Fruit fly (Drosophila melanogaster) whole organism, embryonic: ENCODE results near the gene CG43221.

Experiments
- Bdp1 ChIP-seq: fragments of 200-800 bp; sonication (Bioruptor generic); optimal IDR thresholded peaks from 3 replicates; lab custom pipeline; 2016; ENCODE audit warnings: missing biosample characterization, missing genetic modification characterization
- CG10366 ChIP-seq: fragments of 200-800 bp; sonication (Bioruptor generic); IDR thresholded peaks from 2 replicates; pipeline ENCODE4 v1.3.6; 2022; ENCODE audit warnings: missing biosample characterization, missing genetic modification characterization
- CG10543 ChIP-seq: fragments of 200-800 bp; sonication (Bioruptor generic); optimal IDR thresholded peaks from 3 replicates; lab custom pipeline; 2017; ENCODE audit warnings: missing biosample characterization, mild to moderate bottlenecking, missing genetic modification characterization, moderate library complexity
- CG10565 ChIP-seq: fragments of 200-800 bp; sonication (Bioruptor generic); optimal IDR thresholded peaks from 3 replicates; lab custom pipeline; 2016; ENCODE audit warnings: missing biosample characterization, mild to moderate bottlenecking, missing genetic modification characterization
- CG11560 ChIP-seq: fragments of 200-800 bp; sonication (Bioruptor generic); IDR thresholded peaks from 3 replicates; pipeline ENCODE4 v1.3.6; 2022; ENCODE audit warnings: missing biosample characterization, missing genetic modification characterization
- CG12155 ChIP-seq: fragments of 200-800 bp; sonication (Bioruptor generic); optimal IDR thresholded peaks from 3 replicates; lab custom pipeline; 2016; ENCODE audit warnings: missing biosample characterization, missing genetic modification characterization
- CG12769 ChIP-seq: fragments of 200-800 bp; sonication (Bioruptor generic); optimal IDR thresholded peaks from 2 replicates; lab custom pipeline; 2019; ENCODE audit warnings: missing biosample characterization, mild to moderate bottlenecking, missing genetic modification characterization, moderate library complexity
- CG13287 ChIP-seq: fragments of 200-800 bp; sonication (Bioruptor generic); IDR thresholded peaks from 2 replicates; pipeline ENCODE4 v1.3.6; 2022; ENCODE audit warnings: missing biosample characterization, missing genetic modification characterization; ENCODE audit not compliant: partially characterized antibody
- CG13624 ChIP-seq: fragments of 200-800 bp; sonication (Bioruptor generic); optimal IDR thresholded peaks from 2 replicates; lab custom pipeline; 2016; ENCODE audit warnings: missing biosample characterization, missing genetic modification characterization
- CG13894 ChIP-seq: fragments of 200-800 bp; sonication (Bioruptor generic); optimal IDR thresholded peaks from 3 replicates; lab custom pipeline; 2018; ENCODE audit warnings: missing biosample characterization, mild to moderate bottlenecking, missing genetic modification characterization, moderate library complexity
- CG1603 ChIP-seq: fragments of 200-800 bp; sonication (Bioruptor generic); optimal IDR thresholded peaks from 2 replicates; lab custom pipeline; 2019; ENCODE audit warnings: missing biosample characterization, mild to moderate bottlenecking, missing genetic modification characterization, moderate library complexity
- CG17385 ChIP-seq: fragments of 200-800 bp; sonication (Bioruptor generic); optimal IDR thresholded peaks from 3 replicates; lab custom pipeline; 2018; ENCODE audit warnings: missing biosample characterization, mild to moderate bottlenecking, missing genetic modification characterization
- CG18599 ChIP-seq: fragments of 200-800 bp; sonication (Bioruptor generic); optimal IDR thresholded peaks from 3 replicates; lab custom pipeline; 2017; ENCODE audit warnings: missing biosample characterization, missing genetic modification characterization, mild to moderate bottlenecking, moderate library complexity, missing genetic modification reagents
- CG30403 ChIP-seq: fragments of 200-800 bp; sonication (Bioruptor generic); optimal IDR thresholded peaks from 3 replicates; lab custom pipeline; 2016; ENCODE audit warnings: missing biosample characterization, missing genetic modification characterization
- CG34376 ChIP-seq: fragments of 200-800 bp; sonication (Bioruptor generic); optimal IDR thresholded peaks from 2 replicates; lab custom pipeline; 2018; ENCODE audit warnings: missing biosample characterization, mild to moderate bottlenecking, missing genetic modification characterization
- CG4820 ChIP-seq: fragments of 200-800 bp; sonication (Bioruptor generic); optimal IDR thresholded peaks from 3 replicates; lab custom pipeline; 2016; ENCODE audit warnings: missing biosample characterization, missing genetic modification characterization
- CG8290 ChIP-seq, 3 experiments: fragments of 200-800 bp; sonication (Bioruptor generic); optimal IDR thresholded peaks; 2 replicates each; lab custom pipeline; 2016 to 2019; ENCODE audit warnings: missing biosample characterization in 3 of 3, missing genetic modification characterization in 3 of 3, mild to moderate bottlenecking in 2 of 3, moderate library complexity in 1 of 3
- Chrac-16 ChIP-seq: fragments of 200-800 bp; sonication (Bioruptor generic); optimal IDR thresholded peaks from 3 replicates; lab custom pipeline; 2016; ENCODE audit warnings: missing biosample characterization, missing genetic modification characterization
- Dll ChIP-seq: fragments of 200-800 bp; sonication (Bioruptor generic); IDR thresholded peaks from 4 replicates; pipeline ENCODE4 v1.3.6; 2022; ENCODE audit warnings: missing biosample characterization, missing genetic modification characterization; ENCODE audit not compliant: partially characterized antibody
- Dp ChIP-seq: fragments of 200-800 bp; sonication (Bioruptor generic); optimal IDR thresholded peaks from 2 replicates; lab custom pipeline; 2018; ENCODE audit warnings: missing biosample characterization, mild to moderate bottlenecking, missing genetic modification characterization, moderate library complexity
- GATAe ChIP-seq: fragments of 200-800 bp; sonication (Bioruptor generic); conservative IDR thresholded peaks from 2 replicates; pipeline ENCODE4 v1.3.6; 2022; ENCODE audit warnings: missing biosample characterization, missing genetic modification characterization
- Hr39 ChIP-seq: fragments of >200 bp; optimal IDR thresholded peaks from 2 replicates; lab custom pipeline; 2017
- Meics ChIP-seq: fragments of 200-800 bp; sonication (Bioruptor generic); optimal IDR thresholded peaks from 2 replicates; lab custom pipeline; 2017; ENCODE audit warnings: missing biosample characterization, mild to moderate bottlenecking, missing genetic modification characterization
- Mes4 ChIP-seq: fragments of 200-800 bp; sonication (Bioruptor generic); optimal IDR thresholded peaks from 2 replicates; lab custom pipeline; 2016; ENCODE audit warnings: missing biosample characterization, missing genetic modification characterization
- Opbp ChIP-seq: fragments of 200-800 bp; sonication (Bioruptor generic); IDR thresholded peaks from 3 replicates; pipeline ENCODE4 v1.3.6; 2022; ENCODE audit warnings: missing biosample characterization, missing genetic modification characterization; ENCODE audit not compliant: partially characterized antibody
- Ptx1 ChIP-seq: fragments of 200-800 bp; sonication (Bioruptor generic); IDR thresholded peaks from 2 replicates; pipeline ENCODE4 v1.3.6; 2022; ENCODE audit warnings: missing biosample characterization, missing genetic modification characterization
- Sox100B ChIP-seq: fragments of 200-800 bp; sonication (Bioruptor generic); optimal IDR thresholded peaks from 3 replicates; lab custom pipeline; 2018; ENCODE audit warnings: missing biosample characterization, mild to moderate bottlenecking, missing genetic modification characterization
- Usf ChIP-seq: fragments of 200-800 bp; sonication (Bioruptor generic); optimal IDR thresholded peaks from 2 replicates; lab custom pipeline; 2017; ENCODE audit warnings: missing genotype, missing biosample characterization, missing genetic modification characterization
- ac ChIP-seq: fragments of 200-800 bp; sonication (Bioruptor generic); optimal IDR thresholded peaks from 3 replicates; lab custom pipeline; 2017; ENCODE audit warnings: missing biosample characterization, mild to moderate bottlenecking, missing genetic modification characterization
- amos ChIP-seq: fragments of 200-800 bp; sonication (Bioruptor generic); IDR thresholded peaks from 2 replicates; pipeline ENCODE4 v1.3.6; 2022; ENCODE audit warnings: missing biosample characterization, missing genetic modification characterization; ENCODE audit not compliant: partially characterized antibody
- caup ChIP-seq: fragments of 200-800 bp; sonication (Bioruptor generic); optimal IDR thresholded peaks from 3 replicates; lab custom pipeline; 2017; ENCODE audit warnings: missing biosample characterization, mild to moderate bottlenecking, missing genetic modification characterization, moderate library complexity; ENCODE audit not compliant: severe bottlenecking
- dan ChIP-seq: fragments of 200-800 bp; sonication (Bioruptor generic); IDR thresholded peaks from 2 replicates; pipeline ENCODE4 v1.3.6; 2022; ENCODE audit warnings: missing biosample characterization, missing genetic modification characterization
- disco-r ChIP-seq: fragments of 200-800 bp; sonication (Bioruptor generic); optimal IDR thresholded peaks from 2 replicates; lab custom pipeline; 2016; ENCODE audit warnings: missing biosample characterization, missing genetic modification characterization
- eyg ChIP-seq: fragments of 200-800 bp; sonication (Bioruptor generic); optimal IDR thresholded peaks from 3 replicates; lab custom pipeline; 2016; ENCODE audit warnings: missing biosample characterization, missing genetic modification characterization
- gcm ChIP-seq: fragments of 200-800 bp; sonication (Bioruptor generic); optimal IDR thresholded peaks from 2 replicates; lab custom pipeline; 2019; ENCODE audit warnings: missing biosample characterization, mild to moderate bottlenecking, missing genetic modification characterization, moderate library complexity
- gcm2 ChIP-seq: fragments of 200-800 bp; sonication (Bioruptor generic); optimal IDR thresholded peaks from 2 replicates; lab custom pipeline; 2016; ENCODE audit warnings: missing biosample characterization, missing genetic modification characterization
- gem ChIP-seq: fragments of 200-800 bp; sonication (Bioruptor generic); optimal IDR thresholded peaks from 2 replicates; lab custom pipeline; 2019; ENCODE audit warnings: missing biosample characterization, mild to moderate bottlenecking, missing genetic modification characterization, moderate library complexity
- hb ChIP-seq: fragments of 200-800 bp; sonication (Bioruptor generic); IDR thresholded peaks from 3 replicates; pipeline ENCODE4 v1.3.6; 2022; ENCODE audit warnings: missing biosample characterization, missing genetic modification characterization; ENCODE audit not compliant: partially characterized antibody
- hkb ChIP-seq, 2 experiments: fragments of 200-800 bp in 1 of 2; fragments of >200 bp in 1 of 2; sonication (Bioruptor generic) in 1 of 2; IDR thresholded peaks in 1 of 2; optimal IDR thresholded peaks in 1 of 2; 2 replicates each; pipeline versions ENCODE4 v1.3.6 to Lab custom; 2017 to 2022; ENCODE audit warnings: missing biosample characterization in 1 of 2, missing genetic modification characterization in 1 of 2
- ind ChIP-seq: fragments of 200-800 bp; sonication (Bioruptor generic); optimal IDR thresholded peaks from 3 replicates; lab custom pipeline; 2016; ENCODE audit warnings: missing biosample characterization, missing genetic modification characterization
- mirr ChIP-seq: fragments of 200-800 bp; sonication (Bioruptor generic); optimal IDR thresholded peaks from 3 replicates; lab custom pipeline; 2018; ENCODE audit warnings: missing biosample characterization, mild to moderate bottlenecking, missing genetic modification characterization
- nom ChIP-seq: fragments of 200-800 bp; sonication (Bioruptor generic); optimal IDR thresholded peaks from 2 replicates; lab custom pipeline; 2017; ENCODE audit warnings: missing biosample characterization, missing genetic modification characterization, mild to moderate bottlenecking, moderate library complexity, missing genetic modification reagents
- pb ChIP-seq: fragments of 200-800 bp; sonication (Bioruptor generic); optimal IDR thresholded peaks from 3 replicates; lab custom pipeline; 2016; ENCODE audit warnings: missing biosample characterization, missing genetic modification characterization
- rib ChIP-seq: fragments of 200-800 bp; sonication (Bioruptor generic); IDR thresholded peaks from 2 replicates; pipeline ENCODE4 v1.3.6; 2022; ENCODE audit warnings: missing biosample characterization, missing genetic modification characterization
- sd ChIP-seq: fragments of 200-800 bp; sonication (Bioruptor generic); optimal IDR thresholded peaks from 3 replicates; lab custom pipeline; 2018; ENCODE audit warnings: missing biosample characterization, mild to moderate bottlenecking, missing genetic modification characterization, moderate library complexity
- slp2 ChIP-seq: fragments of 200-800 bp; sonication (Bioruptor generic); optimal IDR thresholded peaks from 2 replicates; lab custom pipeline; 2016; ENCODE audit warnings: missing biosample characterization, missing genetic modification characterization
- twi ChIP-seq: fragments of 200-800 bp; optimal IDR thresholded peaks from 2 replicates; lab custom pipeline; 2019; ENCODE audit warnings: missing biosample characterization, mild to moderate bottlenecking, missing genetic modification characterization, moderate library complexity
- tx ChIP-seq: fragments of 200-800 bp; sonication (Bioruptor generic); optimal IDR thresholded peaks from 2 replicates; lab custom pipeline; 2016; ENCODE audit warnings: missing biosample characterization, missing genetic modification characterization
- vfl ChIP-seq: fragments of 200-800 bp; sonication (Bioruptor generic); optimal IDR thresholded peaks from 2 replicates; lab custom pipeline; 2016; ENCODE audit warnings: missing biosample characterization, missing genetic modification characterization
- zen ChIP-seq: fragments of 200-800 bp; sonication (Bioruptor generic); optimal IDR thresholded peaks from 3 replicates; lab custom pipeline; 2018; ENCODE audit warnings: missing biosample characterization, mild to moderate bottlenecking, missing genetic modification characterization, moderate library complexity

Gene CG43221

dm6 chr2L:17448435-17448834 lies 37.1 kb upstream of the CG43221 start (continued):
- TF ChIP-seq gcm (GFP tag; lab: Kevin White, UChicago) (no peak), ac (no peak), ind (no peak), CG13624 (no peak), gcm2 (GFP tag; lab: Kevin White, UChicago) (no peak), CG11560 (tag; lab: Robert Waterston, UW) (no peak), CG13287 (no peak; the same call in 1 of the 2 replicates), vfl (no peak), Usf (no peak), Hr39 (lab: Kevin White, UChicago) (no peak), Opbp (GFP tag; lab: Robert Waterston, UW) (no peak), CG17385 (GFP tag; lab: Kevin White, UChicago) (peak; percentile 19), CG12769 (peak; percentile 23), CG10543 (GFP tag; lab: Kevin White, UChicago) (peak; percentile 46), twi (tag; lab: Kevin White, UChicago) (no peak), sd (tag; lab: Kevin White, UChicago) (peak; percentile 32), dan (no peak), CG10366 (no peak), CG13894 (peak; percentile 6), CG1603 (tag; lab: Kevin White, UChicago) (no peak), CG10565 (GFP tag; lab: Kevin White, UChicago) (no peak), Dll (GFP tag; lab: Robert Waterston, UW) (no peak), nom (GFP tag; lab: Kevin White, UChicago) (no peak), CG4820 (GFP tag; lab: Kevin White, UChicago) (no peak), Ptx1 (no peak), mirr (GFP tag; lab: Kevin White, UChicago) (no peak), Mes4 (GFP tag; lab: Kevin White, UChicago) (no peak), CG34376 (GFP tag; lab: Kevin White, UChicago) (peak; percentile 31), amos (GFP tag; lab: Robert Waterston, UW) (no peak; the same call in 1 of the 2 replicates), CG8290 (GFP tag; optimal IDR thresholded peaks at IDR 0.05; lab: Kevin White, UChicago) (no peak), CG8290 (tag; optimal IDR thresholded peaks at IDR 0.05; lab: Kevin White, UChicago) (peak in 1 of 2 experiments; percentile 53), CG12155 (no peak), disco-r (GFP tag; lab: Kevin White, UChicago) (no peak), tx (GFP tag; lab: Kevin White, UChicago) (no peak), rib (GFP tag; lab: Robert Waterston, UW) (no peak; the same call in 1 of the 2 replicates), hb (GFP tag; lab: Robert Waterston, UW) (no peak), Chrac-16 (GFP tag; lab: Kevin White, UChicago) (no peak), CG30403 (no peak), Meics (peak; percentile 25), eyg (GFP tag; lab: Kevin White, UChicago) (no peak), CG18599 (GFP tag; lab: Kevin White, UChicago) (no peak), Bdp1 (no peak), GATAe (no peak), caup (GFP tag; lab: Kevin White, UChicago) (peak; percentile 17), Dp (no peak), slp2 (GFP tag; lab: Kevin White, UChicago) (no peak), zen (tag; lab: Kevin White, UChicago) (no peak), Sox100B (no peak), gem (tag; lab: Kevin White, UChicago) (no peak), pb (no peak), hkb (optimal IDR thresholded peaks at IDR 0.05; lab: Kevin White, UChicago) (no peak), hkb (GFP tag; IDR thresholded peaks at IDR 0.05; lab: Robert Waterston, UW) (no peak)
